Worm (Caenorhabditis elegans): Measurements from ENCODE around the gene W03G11.4.

Gene W03G11.4

DNA sequence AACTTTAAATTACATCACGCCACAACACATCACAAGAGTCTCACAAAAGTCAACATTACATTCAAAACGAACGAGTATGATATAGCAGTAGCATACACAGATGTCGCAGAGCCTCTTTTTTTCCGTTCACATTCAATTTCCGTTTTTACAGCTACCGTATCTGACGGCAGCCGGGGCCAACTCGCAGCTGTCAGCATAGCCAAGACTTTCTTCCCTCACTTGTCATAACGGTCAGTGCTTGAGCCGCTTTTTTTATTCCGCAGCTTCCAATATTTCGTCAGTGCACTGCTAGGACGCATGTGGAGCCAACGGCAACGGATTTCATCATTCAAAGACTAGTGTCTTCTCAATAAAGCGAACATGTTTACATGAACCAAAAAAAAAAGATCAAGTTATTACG, 1.0 kb upstream of the W03G11.4 start:
- no peak for TF ChIP-seq ztf-25 (GFP tag; IDR thresholded peaks at IDR 0.05)
- TF ChIP-seq aptf-2 (GFP tag; conservative IDR thresholded peaks at IDR 0.05): no peak
- 0 out of 2 replicates have a peak, but pooled peaks have one; percentile 45 for TF ChIP-seq cebp-1 (GFP tag; IDR thresholded peaks at IDR 0.05)
- no peak for TF ChIP-seq cebp-1 (tag; optimal IDR thresholded peaks at IDR 0.05)

- 0 out of 2 replicates have a peak, but pooled peaks have one; percentile 30 for TF ChIP-seq K11D2.4 (GFP tag; IDR thresholded peaks at IDR 0.05)
- no peak for TF ChIP-seq sea-2 (GFP tag; IDR thresholded peaks at IDR 0.05)
Observed at ce11 chrX:12092621-12093020, 322 bp downstream of the W03G11.4 start.

ce11 chrX:12086297-12086696, 6.6 kb downstream of the W03G11.4 start:
- TF ChIP-seq attf-5 (GFP tag; optimal IDR thresholded peaks at IDR 0.05): no peak
- 0 out of 2 replicates have a peak, but pooled peaks have one; percentile 8 for TF ChIP-seq dox-1 (GFP tag; IDR thresholded peaks at IDR 0.05)
- TF ChIP-seq zfh-2 (GFP tag; conservative IDR thresholded peaks at IDR 0.05): peak; percentile 69

DNA sequence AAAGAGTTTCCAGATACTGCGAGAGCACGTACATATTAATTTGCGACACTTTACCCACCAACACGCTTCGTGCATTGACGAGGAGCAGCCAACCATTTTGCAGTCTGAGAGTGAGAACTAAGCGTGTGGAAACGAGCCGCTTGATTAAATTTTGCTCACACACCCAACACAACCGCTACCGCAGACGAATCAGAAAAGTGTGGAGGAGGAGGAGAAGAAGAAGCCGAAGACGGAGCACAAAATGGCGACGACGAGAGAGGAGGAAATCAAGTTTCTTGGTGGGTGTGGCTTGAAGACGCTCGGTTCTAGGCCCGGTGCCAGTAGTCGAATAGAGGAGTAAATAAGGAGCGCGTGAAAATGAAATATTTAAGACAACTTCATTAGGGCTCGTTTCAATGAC, 10.1 kb downstream of the W03G11.4 start:
- TF ChIP-seq gei-17 (GFP tag; optimal IDR thresholded peaks at IDR 0.05): no peak
- peak; percentile 61 for TF ChIP-seq zfh-2 (GFP tag; conservative IDR thresholded peaks at IDR 0.05)
- TF ChIP-seq let-607 (tag; optimal IDR thresholded peaks at IDR 0.05): no peak
- no peak for TF ChIP-seq madf-8 (GFP tag; conservative IDR thresholded peaks at IDR 0.05)

DNA sequence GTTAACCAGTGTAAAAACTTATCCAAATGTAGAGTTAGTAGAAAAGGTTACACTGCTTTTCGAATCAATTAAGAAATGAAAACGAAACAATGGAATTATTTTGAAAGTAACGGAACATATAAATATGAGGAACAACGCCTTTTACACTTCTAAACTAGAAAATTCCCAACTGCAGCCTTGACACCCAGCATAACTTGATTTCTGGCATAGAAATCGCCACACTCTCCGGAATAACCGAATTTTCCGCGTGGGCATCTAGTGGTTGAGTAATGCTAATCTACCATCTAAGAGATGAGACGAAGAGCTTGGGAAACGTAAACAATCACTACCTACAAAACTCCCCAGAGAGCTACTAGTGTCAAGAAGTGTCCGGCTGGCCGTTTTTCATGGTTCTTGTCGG, 11.7 kb downstream of the W03G11.4 start:
- TF ChIP-seq hmg-1.2 (GFP tag; IDR thresholded peaks at IDR 0.05) (no peak), ztf-26 (tag; optimal IDR thresholded peaks at IDR 0.05) (no peak), unc-130 (GFP tag; optimal IDR thresholded peaks at IDR 0.05) (no peak), ets-4 (GFP tag; optimal IDR thresholded peaks at IDR 0.05) (no peak), hmg-20 (GFP tag; IDR thresholded peaks at IDR 0.05) (no peak), hsf-1 (GFP tag; IDR thresholded peaks at IDR 0.05) (no peak), lsl-1 (GFP tag; optimal IDR thresholded peaks at IDR 0.05) (no peak), let-607 (tag; optimal IDR thresholded peaks at IDR 0.05) (no peak), dox-1 (GFP tag; IDR thresholded peaks at IDR 0.05) (no peak), C17E4.6 (GFP tag; IDR thresholded peaks at IDR 0.05) (no peak), F57A8.1 (GFP tag; optimal IDR thresholded peaks at IDR 0.05) (no peak)

ce11 chrX:12080581-12081162, 12.3 kb downstream of the W03G11.4 start:
- TF ChIP-seq ceh-40 (GFP tag; IDR thresholded peaks at IDR 0.05): no peak
- no peak for TF ChIP-seq K12H6.12 (tag; optimal IDR thresholded peaks at IDR 0.05)
- TF ChIP-seq hsf-1 (GFP tag; IDR thresholded peaks at IDR 0.05): no peak

DNA sequence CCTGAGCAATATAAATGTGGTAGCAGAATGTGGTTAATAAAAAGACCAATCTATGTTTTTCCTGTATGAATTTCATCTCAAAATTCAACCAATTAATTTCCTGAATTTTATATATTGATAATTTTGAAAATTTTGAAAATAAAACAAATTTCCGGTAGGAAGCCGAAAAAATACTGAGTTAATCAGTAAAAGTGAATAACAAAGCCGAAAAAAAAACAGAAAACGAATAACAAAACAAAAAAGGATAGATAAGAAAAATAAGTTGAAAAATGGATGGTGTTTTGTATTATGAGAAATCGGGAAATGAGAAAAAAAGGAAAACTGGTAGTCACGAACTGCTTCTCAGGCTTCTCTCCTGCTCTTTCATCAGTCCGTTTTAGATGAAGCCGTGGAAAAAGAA, 19.2 kb downstream of the W03G11.4 start, which contains the start of gene tmem-145:
TSS of gene tmem-145 (minus strand) at position 101 of the 400 bp plus-strand sequence.
- no peak for TF ChIP-seq nfyb-1 (GFP tag; IDR thresholded peaks at IDR 0.05)
- TF ChIP-seq lin-26 (GFP tag; IDR thresholded peaks at IDR 0.05): no peak
- no peak for TF ChIP-seq F23B12.7 (tag; optimal IDR thresholded peaks at IDR 0.05; ENCODE audit: insufficient read depth)
- no peak for TF ChIP-seq tlf-1 (GFP tag; optimal IDR thresholded peaks at IDR 0.05)
- no peak for TF ChIP-seq somi-1 (GFP tag; optimal IDR thresholded peaks at IDR 0.05)
- no peak for TF ChIP-seq lin-54 (GFP tag; optimal IDR thresholded peaks at IDR 0.05)
- no peak for TF ChIP-seq nhr-27 (tag; optimal IDR thresholded peaks at IDR 0.05)
- no peak for TF ChIP-seq ztf-6 (GFP tag; IDR thresholded peaks at IDR 0.05)
- no peak for TF ChIP-seq F57C9.4 (tag; optimal IDR thresholded peaks at IDR 0.05)
- no peak for TF ChIP-seq Y53F4B.3 (GFP tag; IDR thresholded peaks at IDR 0.05)
- TF ChIP-seq lin-40 (tag; optimal IDR thresholded peaks at IDR 0.05): no peak
- TF ChIP-seq madf-3 (GFP tag; IDR thresholded peaks at IDR 0.05): no peak
- no peak for TF ChIP-seq nhr-80 (tag; optimal IDR thresholded peaks at IDR 0.05)
- TF ChIP-seq ceh-58 (GFP tag; IDR thresholded peaks at IDR 0.05): no peak
- no peak for TF ChIP-seq ceh-100 (GFP tag; IDR thresholded peaks at IDR 0.05)
- no peak for TF ChIP-seq ztf-18 (tag; optimal IDR thresholded peaks at IDR 0.05)
